Fruit fly (Drosophila melanogaster) whole organism: ENCODE results near the gene Ptpmeg.

Source experiments
- Dll ChIP-seq: fragments of >200 bp; optimal IDR thresholded peaks from 2 replicates; lab custom pipeline; 2017
- pan ChIP-seq: fragments of >200 bp; optimal IDR thresholded peaks from 2 replicates; lab custom pipeline; 2017
- usp ChIP-seq: fragments of >200 bp; optimal IDR thresholded peaks from 2 replicates; lab custom pipeline; 2017; ENCODE audit warnings: missing biosample characterization, missing genetic modification characterization, mixed read lengths

DNA sequence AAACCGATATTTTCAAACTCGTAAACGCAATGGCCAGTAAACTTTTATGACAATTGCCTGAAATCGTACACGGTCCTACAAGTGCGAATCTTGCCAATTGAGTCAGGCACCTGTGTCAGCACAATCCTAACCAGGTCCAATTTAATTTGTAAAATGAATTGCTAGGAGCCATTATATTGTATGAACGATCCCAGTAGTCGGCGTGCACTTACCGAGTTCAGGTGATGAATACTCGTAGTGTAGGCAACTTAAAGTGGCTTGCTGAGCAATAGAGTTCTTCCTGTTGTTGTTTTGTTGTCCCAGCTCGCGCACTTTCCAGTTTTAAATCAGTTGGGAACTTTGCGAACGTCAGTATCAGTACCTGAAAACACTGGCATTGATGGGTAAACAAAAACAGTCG lies 12.7 kb downstream of the Ptpmeg start:
- TF ChIP-seq usp (GFP tag; lab: Kevin White, UChicago) (no peak), Dll (lab: Kevin White, UChicago) (no peak), pan (lab: Kevin White, UChicago) (no peak)
